Fruit fly (Drosophila melanogaster) whole organism, pupa: ENCODE measurements around the gene IntS6.

Source experiments
- CG10348 ChIP-seq: fragments of 200-800 bp; sonication (Bioruptor generic); IDR thresholded peaks from 2 replicates; pipeline ENCODE4 v1.3.6; 2022; ENCODE audit warnings: missing biosample characterization, missing genetic modification characterization
- CG12605 ChIP-seq: fragments of 200-800 bp; sonication (Bioruptor generic); IDR thresholded peaks from 2 replicates; pipeline ENCODE4 v1.3.6; 2022; ENCODE audit warnings: missing biosample characterization, missing genetic modification characterization
- CG13204 ChIP-seq: fragments of 200-800 bp; sonication (Bioruptor generic); optimal IDR thresholded peaks from 2 replicates; lab custom pipeline; 2018; ENCODE audit warnings: missing biosample characterization, mild to moderate bottlenecking, missing genetic modification characterization, moderate library complexity
- CG14655 ChIP-seq: fragments of 200-800 bp; sonication (Bioruptor generic); optimal IDR thresholded peaks from 3 replicates; lab custom pipeline; 2017; ENCODE audit warnings: mild to moderate bottlenecking, missing biosample characterization, missing genetic modification reagents, missing genetic modification characterization
- CG15710 ChIP-seq: fragments of 200-800 bp; sonication (Bioruptor generic); optimal IDR thresholded peaks from 2 replicates; lab custom pipeline; 2018; ENCODE audit warnings: missing biosample characterization, mild to moderate bottlenecking, missing genetic modification characterization, moderate library complexity
- CG17806 ChIP-seq: fragments of 200-800 bp; sonication (Bioruptor generic); optimal IDR thresholded peaks from 2 replicates; lab custom pipeline; 2018; ENCODE audit warnings: missing biosample characterization, mild to moderate bottlenecking, missing genetic modification characterization, moderate library complexity
- CG32121 ChIP-seq: fragments of 200-800 bp; sonication (Bioruptor generic); IDR thresholded peaks from 2 replicates; pipeline ENCODE4 v1.3.6; 2022; ENCODE audit warnings: missing biosample characterization, missing genetic modification characterization
- CG34367 ChIP-seq: fragments of 200-800 bp; sonication (Bioruptor generic); optimal IDR thresholded peaks from 2 replicates; lab custom pipeline; 2018; ENCODE audit warnings: missing biosample characterization, mild to moderate bottlenecking, missing genetic modification characterization
- CG4496 ChIP-seq: fragments of 200-800 bp; sonication (Bioruptor generic); IDR thresholded peaks from 3 replicates; pipeline ENCODE4 v1.3.6; 2022; ENCODE audit warnings: missing biosample characterization, missing genetic modification characterization
- CG8159 ChIP-seq: fragments of 200-800 bp; sonication (Bioruptor generic); optimal IDR thresholded peaks from 3 replicates; lab custom pipeline; 2018; ENCODE audit warnings: missing biosample characterization, mild to moderate bottlenecking, missing genetic modification characterization, moderate library complexity
- CG8301 ChIP-seq: fragments of 200-800 bp; sonication (Bioruptor generic); optimal IDR thresholded peaks from 2 replicates; lab custom pipeline; 2018; ENCODE audit warnings: missing biosample characterization, mild to moderate bottlenecking, missing genetic modification characterization
- CG9948 ChIP-seq: fragments of 200-800 bp; sonication (Bioruptor generic); optimal IDR thresholded peaks from 2 replicates; lab custom pipeline; 2018; ENCODE audit warnings: missing biosample characterization, mild to moderate bottlenecking, missing genetic modification characterization, moderate library complexity
- D1 ChIP-seq: fragments of 200-800 bp; sonication (Bioruptor generic); optimal IDR thresholded peaks from 2 replicates; lab custom pipeline; 2018; ENCODE audit warnings: missing biosample characterization, mild to moderate bottlenecking, missing genetic modification characterization, moderate library complexity
- EcR ChIP-seq: fragments of 200-800 bp; sonication (Bioruptor generic); optimal IDR thresholded peaks from 3 replicates; lab custom pipeline; 2019; ENCODE audit warnings: missing biosample characterization, missing genetic modification characterization, mild to moderate bottlenecking, moderate library complexity, missing genetic modification reagents
- Ets98B ChIP-seq: fragments of 200-800 bp; sonication (Bioruptor generic); IDR thresholded peaks from 2 replicates; pipeline ENCODE4 v1.3.6; 2022; ENCODE audit warnings: missing biosample characterization, missing genetic modification characterization
- Pif1A ChIP-seq: fragments of 200-800 bp; sonication (Bioruptor generic); optimal IDR thresholded peaks from 3 replicates; lab custom pipeline; 2016; ENCODE audit warnings: missing biosample characterization, missing genetic modification characterization
- Pif1B ChIP-seq: fragments of 200-800 bp; sonication (Bioruptor generic); optimal IDR thresholded peaks from 3 replicates; lab custom pipeline; 2016; ENCODE audit warnings: missing biosample characterization, missing genetic modification characterization
- Snoo ChIP-seq: fragments of 200-800 bp; sonication (Bioruptor generic); optimal IDR thresholded peaks from 3 replicates; lab custom pipeline; 2017; ENCODE audit warnings: missing biosample characterization, mild to moderate bottlenecking, missing genetic modification characterization, inconsistent platforms
- fd96Ca ChIP-seq: fragments of 200-800 bp; sonication (Bioruptor generic); IDR thresholded peaks from 3 replicates; pipeline ENCODE4 v1.3.6; 2022; ENCODE audit warnings: missing biosample characterization, missing genetic modification characterization
- gl ChIP-seq: fragments of 200-800 bp; sonication (Bioruptor generic); optimal IDR thresholded peaks from 2 replicates; lab custom pipeline; 2018; ENCODE audit warnings: missing biosample characterization, mild to moderate bottlenecking, missing genetic modification characterization
- rn ChIP-seq: fragments of 200-800 bp; sonication (Bioruptor generic); IDR thresholded peaks from 2 replicates; pipeline ENCODE4 v1.3.6; 2022; ENCODE audit warnings: missing biosample characterization, missing genetic modification characterization

IntS6 gene

dm6 chrX:5756146-5756545 is 9.1 kb upstream of the IntS6 start:
- TF ChIP-seq rn: no peak
- no peak for TF ChIP-seq Snoo (tag; lab: Kevin White, UChicago)
- TF ChIP-seq CG13204 (GFP tag; lab: Kevin White, UChicago): no peak
- TF ChIP-seq gl: no peak
- no peak for TF ChIP-seq CG14655 (GFP tag; lab: Kevin White, UChicago)
- no peak for TF ChIP-seq fd96Ca (GFP tag; lab: Robert Waterston, UW)
- TF ChIP-seq CG10348 (GFP tag; lab: Robert Waterston, UW): no peak
- TF ChIP-seq CG15710: no peak
- TF ChIP-seq CG12605 (GFP tag; lab: Robert Waterston, UW): no peak
- TF ChIP-seq Ets98B (GFP tag; lab: Robert Waterston, UW): no peak
- no peak for TF ChIP-seq CG34367
- TF ChIP-seq, all 21 proteins: peak for 0

- peak; percentile 95 for TF ChIP-seq CG4496
- peak; percentile 77 for TF ChIP-seq rn
- peak; percentile 95 for TF ChIP-seq Pif1A
- peak; percentile 97 for TF ChIP-seq fd96Ca (GFP tag; lab: Robert Waterston, UW)
- peak; percentile 96 for TF ChIP-seq CG8159 (tag; lab: Kevin White, UChicago)
- peak; percentile 100 for TF ChIP-seq CG13204 (GFP tag; lab: Kevin White, UChicago)
- peak; percentile 92 for TF ChIP-seq Ets98B (GFP tag; lab: Robert Waterston, UW)
- peak; percentile 90 for TF ChIP-seq gl
- peak; percentile 94 for TF ChIP-seq Pif1B
- peak; percentile 59 for TF ChIP-seq EcR (GFP tag; lab: Kevin White, UChicago)
- peak; percentile 90 for TF ChIP-seq CG12605 (GFP tag; lab: Robert Waterston, UW)
- TF ChIP-seq CG14655 (GFP tag; lab: Kevin White, UChicago): peak; percentile 97
- TF ChIP-seq D1 (tag; lab: Kevin White, UChicago): no peak
- TF ChIP-seq CG15710: peak; percentile 95
- TF ChIP-seq CG32121 (GFP tag; lab: Robert Waterston, UW): peak; percentile 97
- peak; percentile 92 for TF ChIP-seq CG34367
- TF ChIP-seq CG8301 (tag; lab: Kevin White, UChicago): peak; percentile 96
- peak; percentile 97 for TF ChIP-seq Snoo (tag; lab: Kevin White, UChicago)
- TF ChIP-seq CG10348 (GFP tag; lab: Robert Waterston, UW): peak; percentile 87
- peak; percentile 91 for TF ChIP-seq CG17806 (tag; lab: Kevin White, UChicago)
- peak; percentile 94 for TF ChIP-seq CG9948 (tag; lab: Kevin White, UChicago)
These were observed 8.1 kb upstream of the IntS6 start, which contains the start of the genes lin-52 and CG15771 for dm6 chrX:5754837-5755828. lin-52 (minus strand) TSS chrX:5754958. CG15771 (plus strand) TSS chrX:5755574.

dm6 chrX:5752838-5753237 is 5.8 kb upstream of the IntS6 start:
- no peak for TF ChIP-seq CG4496
- TF ChIP-seq Pif1A: no peak
- no peak for TF ChIP-seq rn
- TF ChIP-seq CG34367: no peak
- TF ChIP-seq CG10348 (GFP tag; lab: Robert Waterston, UW): no peak
- no peak for TF ChIP-seq CG17806 (tag; lab: Kevin White, UChicago)
- TF ChIP-seq Ets98B (GFP tag; lab: Robert Waterston, UW): no peak
- TF ChIP-seq CG8301 (tag; lab: Kevin White, UChicago): no peak
- TF ChIP-seq CG32121 (GFP tag; lab: Robert Waterston, UW): no peak
- TF ChIP-seq CG12605 (GFP tag; lab: Robert Waterston, UW): no peak

- no peak for TF ChIP-seq CG12605 (GFP tag; lab: Robert Waterston, UW)
- no peak for TF ChIP-seq CG8301 (tag; lab: Kevin White, UChicago)
These were observed 4.9 kb upstream of the IntS6 start, which contains the start of gene CG15772 for dm6 chrX:5751949-5752348. CG15772 (plus strand) TSS chrX:5752249.

dm6 chrX:5745840-5746815 is 926 bp downstream of the IntS6 start:
- TF ChIP-seq gl: peak; percentile 50
- TF ChIP-seq CG4496: peak; percentile 92
- no peak for TF ChIP-seq D1 (tag; lab: Kevin White, UChicago)
- peak; percentile 57 for TF ChIP-seq CG17806 (tag; lab: Kevin White, UChicago)
- TF ChIP-seq Pif1A: peak; percentile 71
- peak; percentile 75; the same call in 1 of the 2 replicates for TF ChIP-seq rn
- peak; percentile 69 for TF ChIP-seq CG34367
- peak; percentile 66 for TF ChIP-seq Snoo (tag; lab: Kevin White, UChicago)
- TF ChIP-seq CG13204 (GFP tag; lab: Kevin White, UChicago): no peak
- peak; percentile 75 for TF ChIP-seq CG8301 (tag; lab: Kevin White, UChicago)
- peak; percentile 72 for TF ChIP-seq CG32121 (GFP tag; lab: Robert Waterston, UW)
- peak; percentile 56 for TF ChIP-seq Pif1B
- peak; percentile 56 for TF ChIP-seq CG9948 (tag; lab: Kevin White, UChicago)
- peak; percentile 86 for TF ChIP-seq CG12605 (GFP tag; lab: Robert Waterston, UW)
- peak; percentile 87 for TF ChIP-seq fd96Ca (GFP tag; lab: Robert Waterston, UW)
- TF ChIP-seq Ets98B (GFP tag; lab: Robert Waterston, UW): peak; percentile 86
- peak; percentile 69 for TF ChIP-seq CG15710
- TF ChIP-seq CG14655 (GFP tag; lab: Kevin White, UChicago): peak; percentile 76
- no peak for TF ChIP-seq EcR (GFP tag; lab: Kevin White, UChicago)
- no peak; the same call in 1 of the 2 replicates for TF ChIP-seq CG10348 (GFP tag; lab: Robert Waterston, UW)
- peak; percentile 73 for TF ChIP-seq CG8159 (tag; lab: Kevin White, UChicago)
